Fruit fly (Drosophila melanogaster): ENCODE measurements around the gene Sarm.
A peak's percentile ranks its signal among the peaks of the same experiment; 100 is the strongest.

The Sarm gene

dm6 chr3L:8056740-8057253 lies 6.9 kb upstream of the Sarm start (continued):
- TF ChIP-seq GATAe (GFP tag; conservative IDR thresholded peaks at IDR 0.05) (no peak), CG17359 (tag; optimal IDR thresholded peaks at IDR 0.05) (peak; percentile 67), CG10431 (GFP tag; optimal IDR thresholded peaks at IDR 0.05) (no peak), pan (optimal IDR thresholded peaks at IDR 0.05) (no peak), pan (GFP tag; optimal IDR thresholded peaks at IDR 0.05 in 1 of 2, IDR thresholded peaks at IDR 0.05 in 1 of 2) (peak in 1 of 2 experiments; percentile 18), crp (GFP tag; optimal IDR thresholded peaks at IDR 0.05) (no peak), her (GFP tag; optimal IDR thresholded peaks at IDR 0.05) (no peak), Chrac-16 (GFP tag; optimal IDR thresholded peaks at IDR 0.05) (no peak), pros (GFP tag; optimal IDR thresholded peaks at IDR 0.05) (no peak), CG14710 (tag; optimal IDR thresholded peaks at IDR 0.05) (peak; percentile 17), CG10543 (GFP tag; optimal IDR thresholded peaks at IDR 0.05) (no peak), Vsx1 (GFP tag; optimal IDR thresholded peaks at IDR 0.05) (peak; percentile 1), HHEX (GFP tag; optimal IDR thresholded peaks at IDR 0.05) (peak; percentile 51), CTCF (GFP tag; optimal IDR thresholded peaks at IDR 0.05) (no peak), tup (GFP tag; optimal IDR thresholded peaks at IDR 0.05) (no peak), CG13296 (GFP tag; optimal IDR thresholded peaks at IDR 0.05) (peak; percentile 31), CG8359 (GFP tag; optimal IDR thresholded peaks at IDR 0.05; ENCODE audit: borderline replicate concordance) (peak; percentile 6), ci (GFP tag; IDR thresholded peaks at IDR 0.05) (peak; percentile 47; the same call in 1 of the 3 replicates), bbx (GFP tag; IDR thresholded peaks at IDR 0.05; ENCODE audit: partially characterized antibody) (no peak), fd96Cb (tag; optimal IDR thresholded peaks at IDR 0.05) (peak; percentile 10), Six4 (GFP tag; optimal IDR thresholded peaks at IDR 0.05) (peak; percentile 27), Mrtf (GFP tag; IDR thresholded peaks at IDR 0.05) (no peak), CG34376 (GFP tag; optimal IDR thresholded peaks at IDR 0.05) (no peak), CG12299 (tag; optimal IDR thresholded peaks at IDR 0.05) (no peak), Ssrp (tag; optimal IDR thresholded peaks at IDR 0.05) (peak; percentile 41), CG8944 (GFP tag; optimal IDR thresholded peaks at IDR 0.05) (no peak), CG4424 (GFP tag; optimal IDR thresholded peaks at IDR 0.05) (peak; percentile 48), jigr1 (GFP tag; IDR thresholded peaks at IDR 0.05) (no peak), YL-1 (GFP tag; optimal IDR thresholded peaks at IDR 0.05) (no peak), Lim3 (GFP tag; IDR thresholded peaks at IDR 0.05) (no peak), ap (GFP tag; IDR thresholded peaks at IDR 0.05) (no peak), hb (GFP tag; IDR thresholded peaks at IDR 0.05; ENCODE audit: partially characterized antibody) (no peak), CG8478 (optimal IDR thresholded peaks at IDR 0.05) (no peak), CG17912 (GFP tag; optimal IDR thresholded peaks at IDR 0.05) (no peak), CG8924 (tag; optimal IDR thresholded peaks at IDR 0.05) (peak; percentile 23), CG16813 (GFP tag; IDR thresholded peaks at IDR 0.05; ENCODE audit: partially characterized antibody) (no peak), tap (tag; optimal IDR thresholded peaks at IDR 0.05) (peak; percentile 10), CG3847 (GFP tag; IDR thresholded peaks at IDR 0.05) (no peak), Usf (GFP tag; optimal IDR thresholded peaks at IDR 0.05) (no peak), CG31441 (GFP tag; IDR thresholded peaks at IDR 0.05) (peak; percentile 54; the same call in 1 of the 2 replicates), Sox100B (GFP tag; optimal IDR thresholded peaks at IDR 0.05) (peak; percentile 70), CG12391 (tag; optimal IDR thresholded peaks at IDR 0.05) (peak; percentile 39), E2f1 (GFP tag; IDR thresholded peaks at IDR 0.05) (no peak), ind (GFP tag; optimal IDR thresholded peaks at IDR 0.05) (peak; percentile 42), CG14050 (GFP tag; IDR thresholded peaks at IDR 0.05) (no peak), cwo (GFP tag; optimal IDR thresholded peaks at IDR 0.05) (peak; percentile 40), gem (tag; optimal IDR thresholded peaks at IDR 0.05) (peak; percentile 61), Dfd (GFP tag; optimal IDR thresholded peaks at IDR 0.05) (no peak), CG17328 (GFP tag; IDR thresholded peaks at IDR 0.05) (no peak), ara (GFP tag; IDR thresholded peaks at IDR 0.05) (no peak), HLH3B (GFP tag; IDR thresholded peaks at IDR 0.05) (peak; percentile 42; the same call in 1 of the 2 replicates)

Measured in whole organism, embryonic.